Fruit fly (Drosophila melanogaster) S2 (cell line): Measurements from ENCODE around the gene Nhe1.

Experiments used
- CG8478 ChIP-seq: fragments of >200 bp; optimal IDR thresholded peaks from 2 replicates; lab custom pipeline; 2018
- CTCF ChIP-seq, 2 experiments: fragments of >200 bp; optimal IDR thresholded peaks; 2 replicates each; lab custom pipeline; 2018

- TF ChIP-seq CTCF (optimal IDR thresholded peaks at IDR 0.05; lab: Kevin White, UChicago) (no peak), CG8478 (no peak)
Observed at dm6 chr2L:91830-92229, 14.7 kb downstream of the Nhe1 start.
